Fruit fly (Drosophila melanogaster): ENCODE results near the gene CG31226.

DNA sequence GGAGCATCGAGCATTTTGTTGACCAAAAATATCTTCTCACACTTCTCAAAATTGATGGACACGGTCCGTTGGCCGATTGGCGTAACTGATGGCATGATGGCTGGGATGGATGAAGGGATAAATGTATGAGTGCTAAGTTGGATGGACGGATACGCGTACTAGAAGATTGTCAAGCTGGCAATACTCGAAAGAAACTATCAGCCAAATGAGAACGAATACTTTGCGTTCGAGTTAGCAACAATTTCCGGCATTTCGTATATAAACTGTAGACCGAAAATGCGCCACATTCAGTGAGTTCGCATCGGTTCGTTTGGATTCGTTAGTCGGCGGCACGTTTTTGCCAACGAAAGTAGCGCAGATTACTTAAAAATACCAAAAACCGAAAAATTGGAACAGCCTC, 23.6 kb upstream of the CG31226 start, which contains the start of gene CG14298:
- TF ChIP-seq brk (GFP tag; optimal IDR thresholded peaks at IDR 0.05) (no peak), pan (optimal IDR thresholded peaks at IDR 0.05) (no peak), Abd-B (GFP tag; optimal IDR thresholded peaks at IDR 0.05) (no peak), sv (GFP tag; optimal IDR thresholded peaks at IDR 0.05) (no peak), br (GFP tag; optimal IDR thresholded peaks at IDR 0.05) (no peak), psq (GFP tag; optimal IDR thresholded peaks at IDR 0.05) (no peak)
